Worm (Caenorhabditis elegans) whole organism, mixed stage, embryonic: Measurements from ENCODE around the gene nkb-3.

Experiments used
- ces-1 ChIP-seq: fragments of 150-350 bp; optimal IDR thresholded peaks from 2 replicates; lab custom pipeline; 2014; ENCODE audit warnings: missing biosample characterization, missing genetic modification reagents, missing genetic modification characterization
- elt-1 ChIP-seq: sonication (generic microtip); optimal IDR thresholded peaks from 2 replicates; lab custom pipeline; 2017; ENCODE audit warnings: missing genetic modification characterization, mild to moderate bottlenecking, missing compliant biosample characterization, antibody characterized with exemption, moderate library complexity, borderline replicate concordance; ENCODE audit not compliant: insufficient read depth
- elt-3 ChIP-seq: fragments of 150-350 bp; optimal IDR thresholded peaks from 2 replicates; lab custom pipeline; 2014; ENCODE audit warnings: missing biosample characterization, missing genetic modification characterization
- mep-1 ChIP-seq: fragments of 150-350 bp; optimal IDR thresholded peaks from 2 replicates; lab custom pipeline; 2017; ENCODE audit warnings: missing biosample characterization, missing genetic modification reagents, missing genetic modification characterization, inconsistent platforms
- nhr-28 ChIP-seq: fragments of 150-350 bp; optimal IDR thresholded peaks from 2 replicates; lab custom pipeline; 2014; ENCODE audit warnings: missing biosample characterization, missing genetic modification characterization
- pha-4 ChIP-seq: fragments of 150-350 bp; optimal IDR thresholded peaks from 2 replicates; lab custom pipeline; 2018; ENCODE audit warnings: missing biosample characterization, missing genetic modification reagents, missing genetic modification characterization
- snpc-4 ChIP-seq: fragments of 150-350 bp; optimal IDR thresholded peaks from 2 replicates; lab custom pipeline; 2014; ENCODE audit warnings: missing biosample characterization, missing genetic modification characterization
- unc-62 ChIP-seq: fragments of 150-350 bp; optimal IDR thresholded peaks from 2 replicates; lab custom pipeline; 2014; ENCODE audit warnings: missing biosample characterization, missing genetic modification reagents, missing genetic modification characterization

- no peak for TF ChIP-seq elt-1 (tag; lab: Kevin White, UChicago)
- no peak for TF ChIP-seq unc-62 (GFP tag; lab: Kevin White, UChicago)
- TF ChIP-seq snpc-4 = no peak
- TF ChIP-seq pha-4 = no peak
- TF ChIP-seq ces-1 (GFP tag; lab: Kevin White, UChicago) = peak; percentile 45
- TF ChIP-seq mep-1 = no peak
- no peak for TF ChIP-seq elt-3 (tag; lab: Kevin White, UChicago)
- no peak for TF ChIP-seq nhr-28 (tag; lab: Kevin White, UChicago)
Observed at ce11 chrX:13754498-13754897, 15.9 kb downstream of the nkb-3 start.
